Fruit fly (Drosophila melanogaster): ENCODE measurements around the gene Ocho.

The Ocho gene

DNA sequence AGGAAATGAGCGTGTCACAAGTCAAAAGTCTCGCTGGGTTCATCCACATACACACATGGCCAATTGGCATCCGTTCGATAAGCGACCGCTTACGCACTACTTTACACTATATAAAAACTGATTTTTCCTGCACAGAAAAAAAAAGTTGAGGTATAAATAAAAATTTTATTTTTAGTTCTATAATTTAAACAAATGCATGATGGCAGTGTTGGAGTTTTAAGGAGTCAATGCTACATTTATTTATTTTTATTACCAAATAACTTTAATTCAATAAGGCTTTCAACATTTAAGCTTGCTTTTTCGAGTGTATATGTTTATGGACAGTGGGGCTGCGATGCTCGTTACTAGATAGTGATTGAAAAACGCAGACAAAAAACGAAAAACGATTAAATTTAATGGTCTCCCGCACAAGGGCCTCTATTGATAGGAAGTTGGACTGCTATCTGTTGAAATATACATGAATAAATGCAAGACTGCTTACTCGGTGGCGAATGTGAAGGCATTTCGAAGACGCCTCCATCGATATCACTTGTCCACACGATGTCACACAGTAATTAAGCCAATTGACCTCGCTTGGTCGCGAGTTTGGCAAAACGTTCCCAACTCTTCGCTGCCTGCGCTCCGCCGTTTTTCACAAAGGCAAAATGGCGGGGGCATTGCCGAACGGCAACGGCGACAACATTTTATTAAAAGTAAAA, 37.1 kb downstream of the Ocho start (continued):
- TF ChIP-seq CG15696 (tag; optimal IDR thresholded peaks at IDR 0.05) (peak; percentile 82), CG6683 (GFP tag; optimal IDR thresholded peaks at IDR 0.05) (peak; percentile 55), CG2120 (GFP tag; optimal IDR thresholded peaks at IDR 0.05) (peak; percentile 68), ttk (GFP tag; IDR thresholded peaks at IDR 0.05) (peak; percentile 63), CG17361 (GFP tag; IDR thresholded peaks at IDR 0.05) (peak; percentile 84), peb (GFP tag; IDR thresholded peaks at IDR 0.05) (0 out of 2 replicates have a peak, but pooled peaks have one; percentile 49), ham (GFP tag; IDR thresholded peaks at IDR 0.05) (no peak), ab (GFP tag; optimal IDR thresholded peaks at IDR 0.05) (no peak), Ravus (GFP tag; IDR thresholded peaks at IDR 0.05) (peak; percentile 23; the same call in 1 of the 2 replicates), Antp (GFP tag; optimal IDR thresholded peaks at IDR 0.05) (no peak), CG13624 (GFP tag; optimal IDR thresholded peaks at IDR 0.05) (peak; percentile 4), so (GFP tag; IDR thresholded peaks at IDR 0.05) (peak; percentile 69; the same call in 1 of the 3 replicates), CG9932 (GFP tag; IDR thresholded peaks at IDR 0.05) (no peak), CG9437 (GFP tag; optimal IDR thresholded peaks at IDR 0.05) (peak; percentile 69), CG9876 (GFP tag; optimal IDR thresholded peaks at IDR 0.05) (no peak), CG11093 (GFP tag; IDR thresholded peaks at IDR 0.05) (0 out of 3 replicates have a peak, but pooled peaks have one; percentile 36), toy (GFP tag; IDR thresholded peaks at IDR 0.05) (no peak), jigr1 (GFP tag; IDR thresholded peaks at IDR 0.05) (0 out of 3 replicates have a peak, but pooled peaks have one; percentile 18), CG14441 (GFP tag; IDR thresholded peaks at IDR 0.05) (peak; percentile 76), Xrp1 (GFP tag; IDR thresholded peaks at IDR 0.05) (peak; percentile 87), pho (GFP tag; optimal IDR thresholded peaks at IDR 0.05) (no peak), stc (GFP tag; IDR thresholded peaks at IDR 0.05) (peak; percentile 57), CG8924 (tag; optimal IDR thresholded peaks at IDR 0.05) (peak; percentile 89), btn (GFP tag; optimal IDR thresholded peaks at IDR 0.05) (no peak), chn (GFP tag; optimal IDR thresholded peaks at IDR 0.05) (no peak), CG14667 (GFP tag; IDR thresholded peaks at IDR 0.05) (peak; percentile 39; the same call in 1 of the 2 replicates), maf-S (GFP tag; optimal IDR thresholded peaks at IDR 0.05) (peak; percentile 23), CG3163 (GFP tag; optimal IDR thresholded peaks at IDR 0.05) (no peak), dm (GFP tag; optimal IDR thresholded peaks at IDR 0.05) (no peak), CG4424 (GFP tag; optimal IDR thresholded peaks at IDR 0.05) (peak; percentile 78), scrt (GFP tag; optimal IDR thresholded peaks at IDR 0.05) (peak; percentile 60), cato (GFP tag; optimal IDR thresholded peaks at IDR 0.05; ENCODE audit: borderline replicate concordance) (peak; percentile 20), CG8359 (GFP tag; optimal IDR thresholded peaks at IDR 0.05; ENCODE audit: borderline replicate concordance) (peak; percentile 14), CG11723 (GFP tag; optimal IDR thresholded peaks at IDR 0.05) (peak; percentile 51), CG12744 (GFP tag; optimal IDR thresholded peaks at IDR 0.05) (no peak), hkb (optimal IDR thresholded peaks at IDR 0.05) (no peak), hkb (GFP tag; IDR thresholded peaks at IDR 0.05) (peak; percentile 86), p53 (GFP tag; optimal IDR thresholded peaks at IDR 0.05) (no peak), CG32767 (GFP tag; IDR thresholded peaks at IDR 0.05) (peak; percentile 65; the same call in 1 of the 2 replicates), CG7963 (GFP tag; IDR thresholded peaks at IDR 0.05; ENCODE audit: partially characterized antibody) (no peak), CG30020 (tag; optimal IDR thresholded peaks at IDR 0.05) (peak; percentile 4), CG18476 (GFP tag; optimal IDR thresholded peaks at IDR 0.05) (peak; percentile 38), CG4360 (GFP tag; IDR thresholded peaks at IDR 0.05) (no peak), CG8765 (GFP tag; IDR thresholded peaks at IDR 0.05) (no peak), cad (GFP tag; optimal IDR thresholded peaks at IDR 0.05) (no peak), ranshi (GFP tag; IDR thresholded peaks at IDR 0.05) (peak; percentile 80), CG11247 (GFP tag; IDR thresholded peaks at IDR 0.05) (peak; percentile 69), NfI (GFP tag; optimal IDR thresholded peaks at IDR 0.05) (peak; percentile 37), CG3847 (GFP tag; IDR thresholded peaks at IDR 0.05) (peak; percentile 50; the same call in 1 of the 2 replicates), CG2199 (GFP tag; IDR thresholded peaks at IDR 0.05) (peak; percentile 69; the same call in 1 of the 3 replicates), trh (GFP tag; optimal IDR thresholded peaks at IDR 0.05) (peak; percentile 28)
